Worm (Caenorhabditis elegans) whole organism, L4 larva: Measurements from ENCODE around the gene plc-4.

Experiments used
- Y5F2A.4 ChIP-seq: fragments of 200-800 bp; sonication (Bioruptor generic); optimal IDR thresholded peaks from 2 replicates; lab custom pipeline; 2018; ENCODE audit warnings: mild to moderate bottlenecking, missing genetic modification characterization, missing compliant biosample characterization
- ceh-44 ChIP-seq: fragments of 200-800 bp; sonication (Bioruptor generic); IDR thresholded peaks from 2 replicates; pipeline ENCODE4 v1.3.6; 2022; ENCODE audit warnings: missing genetic modification reagents, missing genetic modification characterization, missing compliant biosample characterization
- fkh-10 ChIP-seq: fragments of 150-350 bp; optimal IDR thresholded peaks from 2 replicates; lab custom pipeline; 2014; ENCODE audit warnings: missing biosample characterization, missing genetic modification reagents, missing genetic modification characterization
- fos-1 ChIP-seq: fragments of 150-350 bp; optimal IDR thresholded peaks from 2 replicates; lab custom pipeline; 2014; ENCODE audit warnings: missing biosample characterization, missing genetic modification characterization
- lin-15B ChIP-seq: fragments of 150-350 bp; sonication (generic microtip); optimal IDR thresholded peaks from 3 replicates; lab custom pipeline; 2014; ENCODE audit warnings: missing biosample characterization, missing genetic modification characterization
- nhr-25 ChIP-seq: sonication (generic microtip); optimal IDR thresholded peaks from 2 replicates; lab custom pipeline; 2017; ENCODE audit warnings: missing genetic modification characterization, mild to moderate bottlenecking, missing compliant biosample characterization, antibody characterized with exemption, moderate library complexity, borderline replicate concordance; ENCODE audit not compliant: insufficient read depth
- unc-62 ChIP-seq, 3 experiments: fragments of 150-350 bp in 1 of 3; sonication (generic microtip); optimal IDR thresholded peaks in 2 of 3; peaks in 1 of 3; 1 replicate in 1 of 3; 2 replicates in 2 of 3; lab custom pipeline; 2014 to 2017; ENCODE audit warnings: missing biosample characterization in 3 of 3, missing genetic modification characterization in 3 of 3, missing genetic modification reagents in 3 of 3, missing genotype in 1 of 3

DNA sequence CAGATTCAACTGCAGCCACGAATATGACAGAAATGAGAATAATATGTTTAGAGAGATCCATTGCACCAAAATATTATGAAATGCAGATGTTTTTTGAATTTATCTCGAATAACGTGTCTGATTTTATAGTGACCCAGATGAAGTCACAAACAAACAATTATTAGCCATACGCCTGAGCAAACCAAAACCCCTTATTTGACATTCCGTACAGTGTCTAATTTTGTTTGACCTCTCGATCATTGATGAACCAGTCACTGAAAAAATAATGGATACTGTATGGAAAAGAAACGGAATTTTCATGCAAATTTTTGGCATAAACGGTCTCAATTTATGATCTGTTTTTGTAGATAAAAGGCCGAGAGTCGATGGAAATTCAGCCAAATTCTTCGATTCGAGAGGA, 3.7 kb upstream of the plc-4 start, which contains the start of the genes R05G6.9 and R05G6.3:
- TF ChIP-seq fos-1 = no peak
- peak in 1 of 2 experiments; percentile 7 for TF ChIP-seq unc-62 (GFP tag; optimal IDR thresholded peaks at IDR 0.05 in 1 of 2; lab: Kevin White, UChicago)
- no peak for TF ChIP-seq unc-62 (tag; optimal IDR thresholded peaks at IDR 0.05; lab: Kevin White, UChicago)
- TF ChIP-seq lin-15B (tag; lab: Kevin White, UChicago) = no peak
- no peak for TF ChIP-seq ceh-44 (GFP tag; lab: Robert Waterston, UW)
- no peak for TF ChIP-seq Y5F2A.4 (GFP tag; lab: Kevin White, UChicago)
- TF ChIP-seq nhr-25 = no peak
- TF ChIP-seq fkh-10 (GFP tag; lab: Kevin White, UChicago) = no peak
